Worm (Caenorhabditis elegans) whole organism, L1 larva: ENCODE measurements around the gene srh-100.

Experiments used
- C16A3.4 ChIP-seq: fragments of 150-350 bp; optimal IDR thresholded peaks from 2 replicates; lab custom pipeline; 2014; ENCODE audit warnings: missing biosample characterization, missing genetic modification characterization
- C34B4.2 ChIP-seq: sonication (generic microtip); optimal IDR thresholded peaks from 2 replicates; lab custom pipeline; 2017; ENCODE audit warnings: mild to moderate bottlenecking, missing genetic modification characterization, missing compliant biosample characterization
- F16B12.6 ChIP-seq: fragments of 150-350 bp; optimal IDR thresholded peaks from 2 replicates; lab custom pipeline; 2014; ENCODE audit warnings: missing biosample characterization, missing genetic modification characterization
- aly-2 ChIP-seq: fragments of 150-350 bp; optimal IDR thresholded peaks from 2 replicates; lab custom pipeline; 2014; ENCODE audit warnings: missing biosample characterization, missing genetic modification characterization
- blmp-1 ChIP-seq: fragments of 150-350 bp; optimal IDR thresholded peaks from 2 replicates; lab custom pipeline; 2014; ENCODE audit warnings: missing biosample characterization, missing genetic modification characterization
- ces-1 ChIP-seq: fragments of 150-350 bp; optimal IDR thresholded peaks from 2 replicates; lab custom pipeline; 2014; ENCODE audit warnings: missing biosample characterization, missing genetic modification reagents, missing genetic modification characterization
- dpl-1 ChIP-seq, 3 experiments: fragments of 150-350 bp in 2 of 3; sonication (generic microtip) in 1 of 3; optimal IDR thresholded peaks; 2 replicates each; lab custom pipeline; 2014 to 2017; ENCODE audit warnings: missing biosample characterization in 3 of 3, missing genetic modification characterization in 3 of 3, missing genetic modification reagents in 3 of 3
- dsc-1 ChIP-seq: sonication (generic microtip); optimal IDR thresholded peaks from 2 replicates; lab custom pipeline; 2016; ENCODE audit warnings: mild to moderate bottlenecking, missing genetic modification characterization, missing compliant biosample characterization
- efl-1 ChIP-seq, 4 experiments: fragments of 150-350 bp; optimal IDR thresholded peaks in 3 of 4; peaks in 1 of 4; 1 replicate in 1 of 4; 2 replicates in 3 of 4; lab custom pipeline; 2014; ENCODE audit warnings: missing biosample characterization in 2 of 4, missing genetic modification characterization in 2 of 4, missing genetic modification reagents in 2 of 4
- egl-13 ChIP-seq: sonication (generic microtip); optimal IDR thresholded peaks from 2 replicates; lab custom pipeline; 2016; ENCODE audit warnings: missing genotype, missing genetic modification reagents, missing genetic modification characterization, missing compliant biosample characterization
- egl-27 ChIP-seq, 2 experiments: fragments of 150-350 bp in 1 of 2; sonication (generic microtip); optimal IDR thresholded peaks; 3 replicates each; lab custom pipeline; 2017 to 2018; ENCODE audit warnings: missing biosample characterization in 2 of 2, missing genetic modification characterization in 2 of 2, missing genetic modification reagents in 2 of 2
- elt-2 ChIP-seq: sonication (generic microtip); optimal IDR thresholded peaks from 2 replicates; lab custom pipeline; 2016; ENCODE audit warnings: missing genetic modification characterization, mild to moderate bottlenecking, inconsistent platforms, missing compliant biosample characterization, missing genetic modification reagents
- fkh-8 ChIP-seq: sonication (generic microtip); optimal IDR thresholded peaks from 2 replicates; lab custom pipeline; 2016; ENCODE audit warnings: mild to moderate bottlenecking, missing genetic modification characterization, missing compliant biosample characterization
- irx-1 ChIP-seq: sonication (generic microtip); optimal IDR thresholded peaks from 2 replicates; lab custom pipeline; 2016; ENCODE audit warnings: missing genetic modification characterization, missing compliant biosample characterization
- isw-1 ChIP-seq: fragments of 200-800 bp; sonication (Bioruptor generic); IDR thresholded peaks from 2 replicates; pipeline ENCODE4 v1.3.6; 2022; ENCODE audit warnings: missing genetic modification characterization, missing compliant biosample characterization
- jun-1 ChIP-seq: fragments of 150-350 bp; optimal IDR thresholded peaks from 2 replicates; lab custom pipeline; 2014; ENCODE audit warnings: missing biosample characterization, missing genetic modification reagents, missing genetic modification characterization
- lin-14 ChIP-seq: fragments of 200-800 bp; sonication (Bioruptor generic); optimal IDR thresholded peaks from 2 replicates; lab custom pipeline; 2018; ENCODE audit warnings: mild to moderate bottlenecking, missing genetic modification characterization, moderate library complexity, missing compliant biosample characterization
- lin-35 ChIP-seq, 2 experiments: fragments of 150-350 bp; optimal IDR thresholded peaks; 2 replicates each; lab custom pipeline; 2014; ENCODE audit warnings: missing biosample characterization in 2 of 2, missing genetic modification characterization in 2 of 2, missing genetic modification reagents in 2 of 2
- mab-9 ChIP-seq: fragments of 200-800 bp; sonication (Bioruptor generic); IDR thresholded peaks from 2 replicates; pipeline ENCODE4 v1.3.6; 2022; ENCODE audit warnings: missing genetic modification reagents, missing genetic modification characterization, missing compliant biosample characterization
- nhr-28 ChIP-seq: fragments of 150-350 bp; optimal IDR thresholded peaks from 2 replicates; lab custom pipeline; 2014; ENCODE audit warnings: missing biosample characterization, missing genetic modification characterization
- nhr-71 ChIP-seq: sonication (generic microtip); optimal IDR thresholded peaks from 2 replicates; lab custom pipeline; 2016; ENCODE audit warnings: mild to moderate bottlenecking, missing genetic modification characterization, moderate library complexity, missing compliant biosample characterization
- nhr-76 ChIP-seq: sonication (generic microtip); optimal IDR thresholded peaks from 2 replicates; lab custom pipeline; 2017; ENCODE audit warnings: missing biosample characterization, missing genetic modification characterization
- nhr-77 ChIP-seq: fragments of 150-350 bp; optimal IDR thresholded peaks from 2 replicates; lab custom pipeline; 2014; ENCODE audit warnings: missing biosample characterization, missing genetic modification characterization
- nhr-84 ChIP-seq: sonication (generic microtip); optimal IDR thresholded peaks from 2 replicates; lab custom pipeline; 2017; ENCODE audit warnings: missing biosample characterization, missing genetic modification characterization
- nhr-85 ChIP-seq: sonication (generic microtip); peaks from one replicate; lab custom pipeline; 2016; ENCODE audit warnings: missing genetic modification characterization, inconsistent platforms, missing compliant biosample characterization
- nhr-90 ChIP-seq: sonication (generic microtip); optimal IDR thresholded peaks from 2 replicates; lab custom pipeline; 2016; ENCODE audit warnings: mild to moderate bottlenecking, missing genetic modification characterization, missing compliant biosample characterization; ENCODE audit not compliant: poor library complexity
- skn-1 ChIP-seq: fragments of 150-350 bp; optimal IDR thresholded peaks from 2 replicates; lab custom pipeline; 2014; ENCODE audit warnings: missing biosample characterization, missing genetic modification characterization
- sup-37 ChIP-seq: fragments of 200-800 bp; sonication (Bioruptor generic); optimal IDR thresholded peaks from 2 replicates; lab custom pipeline; 2018; ENCODE audit warnings: mild to moderate bottlenecking, missing genetic modification characterization, missing compliant biosample characterization
- tbx-2 ChIP-seq: sonication (generic microtip); optimal IDR thresholded peaks from 2 replicates; lab custom pipeline; 2016; ENCODE audit warnings: missing genetic modification characterization, missing compliant biosample characterization
- unc-130 ChIP-seq: fragments of 150-350 bp; optimal IDR thresholded peaks from 2 replicates; lab custom pipeline; 2017; ENCODE audit warnings: missing biosample characterization, missing genetic modification characterization, inconsistent platforms
- unc-30 ChIP-seq: sonication (generic microtip); optimal IDR thresholded peaks from 2 replicates; lab custom pipeline; 2017; ENCODE audit warnings: missing biosample characterization, missing genetic modification characterization
- unc-62 ChIP-seq: fragments of 150-350 bp; optimal IDR thresholded peaks from 2 replicates; lab custom pipeline; 2014; ENCODE audit warnings: missing biosample characterization, missing genetic modification reagents, missing genetic modification characterization
- zag-1 ChIP-seq: fragments of 150-350 bp; optimal IDR thresholded peaks from 2 replicates; lab custom pipeline; 2014; ENCODE audit warnings: missing biosample characterization, missing genetic modification characterization

Gene srh-100

DNA sequence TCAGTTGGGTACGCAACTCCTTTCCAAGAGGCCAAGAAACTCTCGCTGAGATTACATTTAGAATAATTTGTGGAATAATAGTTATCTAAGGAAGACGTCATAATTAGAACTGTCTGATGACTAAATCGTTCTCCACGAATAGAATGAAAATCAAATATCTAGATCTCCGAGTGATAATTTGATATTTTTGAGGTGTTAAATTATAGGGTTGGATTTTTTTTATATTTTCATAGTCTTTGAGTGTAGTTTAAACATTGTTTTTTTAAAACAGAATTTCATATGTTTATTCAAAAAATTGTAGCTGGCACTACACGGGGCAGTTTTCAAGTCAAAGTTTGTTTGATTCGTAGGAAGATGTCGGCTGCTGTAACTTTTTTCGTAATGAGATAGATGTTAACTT is 2.0 kb upstream of the srh-100 start, which contains the start of gene srh-99:
Gene srh-99, minus strand, starts transcription at position 101 of the 400 bp plus-strand sequence.
- no peak for TF ChIP-seq unc-30 (tag; lab: Kevin White, UChicago)

ce11 chrII:3711047-3711446 is 3.4 kb downstream of the srh-100 start, which contains the start of gene fbxc-53:
fbxc-53 (plus strand) TSS chrII:3711291.
- no peak for TF ChIP-seq isw-1 (GFP tag; lab: Robert Waterston, UW)
- TF ChIP-seq F16B12.6 (tag; lab: Kevin White, UChicago): no peak
- no peak for TF ChIP-seq C34B4.2
- TF ChIP-seq dsc-1: peak; percentile 77
- TF ChIP-seq egl-13 (tag; lab: Kevin White, UChicago): no peak
- TF ChIP-seq irx-1 (tag; lab: Kevin White, UChicago): no peak
- no peak for TF ChIP-seq mab-9
- TF ChIP-seq fkh-8 (tag; lab: Kevin White, UChicago): peak; percentile 45
- no peak for TF ChIP-seq elt-2 (tag; lab: Kevin White, UChicago)
- no peak for TF ChIP-seq nhr-85 (tag; lab: Kevin White, UChicago)

ce11 chrII:3709255-3709654 is 5.2 kb downstream of the srh-100 start, which contains the start of gene srx-110:
srx-110 (plus strand) TSS chrII:3709555.
- TF ChIP-seq lin-14 (GFP tag; lab: Kevin White, UChicago) (no peak), C16A3.4 (tag; lab: Kevin White, UChicago) (no peak), unc-130 (no peak), nhr-77 (tag; lab: Kevin White, UChicago) (no peak), nhr-76 (tag; lab: Kevin White, UChicago) (no peak)

ce11 chrII:3705320-3705719 is 9.2 kb downstream of the srh-100 start, which contains the start of gene srx-108:
srx-108 (plus strand) TSS chrII:3705620.
- no peak for TF ChIP-seq unc-62 (GFP tag; lab: Kevin White, UChicago)
- no peak for TF ChIP-seq ces-1
- no peak for TF ChIP-seq efl-1 (optimal IDR thresholded peaks at IDR 0.05; lab: Kevin White, UChicago)
- TF ChIP-seq efl-1 (GFP tag; optimal IDR thresholded peaks at IDR 0.05 in 1 of 2; lab: Kevin White, UChicago): peak in 1 of 2 experiments; percentile 54
- no peak for TF ChIP-seq dpl-1 (GFP tag; optimal IDR thresholded peaks at IDR 0.05; lab: Kevin White, UChicago)
- no peak for TF ChIP-seq aly-2

ce11 chrII:3701305-3701704 is 13.2 kb downstream of the srh-100 start, which contains the start of gene srx-105:
srx-105 (minus strand) TSS chrII:3701405.
- no peak for TF ChIP-seq jun-1
- no peak for TF ChIP-seq egl-27 (tag; optimal IDR thresholded peaks at IDR 0.05; lab: Kevin White, UChicago)

DNA sequence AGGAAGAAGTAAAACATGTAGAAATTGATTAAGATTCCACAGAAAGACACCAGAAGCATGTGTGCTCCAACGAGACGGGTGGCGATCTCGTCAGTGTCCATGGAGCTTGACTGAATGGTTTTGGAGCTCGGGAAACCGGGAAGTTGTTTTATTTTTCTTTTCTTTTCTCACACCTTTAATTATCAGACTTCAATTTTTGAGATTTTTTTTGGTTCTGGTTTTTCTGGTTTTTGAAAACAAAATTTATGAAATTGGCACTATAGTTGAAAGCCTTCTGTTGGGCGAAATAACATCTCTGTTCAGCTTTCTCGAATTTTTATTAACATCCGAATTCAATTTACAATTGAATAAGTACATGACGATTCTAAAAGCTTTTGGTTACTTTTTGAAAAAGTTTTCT is 14.9 kb downstream of the srh-100 start, which contains the start of gene srx-104:
Gene srx-104, minus strand, starts transcription at position 101 of the 400 bp plus-strand sequence.
- TF ChIP-seq zag-1: no peak
- TF ChIP-seq nhr-71 (tag; lab: Kevin White, UChicago): no peak
- no peak for TF ChIP-seq aly-2
- no peak for TF ChIP-seq jun-1
- TF ChIP-seq nhr-90 (tag; lab: Kevin White, UChicago): no peak
- no peak for TF ChIP-seq skn-1 (tag; lab: Kevin White, UChicago)
- no peak for TF ChIP-seq egl-13 (tag; lab: Kevin White, UChicago)
- no peak for TF ChIP-seq C34B4.2
- no peak for TF ChIP-seq unc-62 (GFP tag; lab: Kevin White, UChicago)
- no peak for TF ChIP-seq lin-35 (GFP tag; optimal IDR thresholded peaks at IDR 0.05; lab: Kevin White, UChicago)
- no peak for TF ChIP-seq nhr-28 (tag; lab: Kevin White, UChicago)
- TF ChIP-seq blmp-1 (tag; lab: Kevin White, UChicago): no peak
- TF ChIP-seq nhr-84: no peak
- no peak for TF ChIP-seq tbx-2
- TF ChIP-seq dsc-1: no peak
- no peak for TF ChIP-seq sup-37 (GFP tag; lab: Kevin White, UChicago)
- TF ChIP-seq C16A3.4 (tag; lab: Kevin White, UChicago): no peak
- TF ChIP-seq nhr-76 (tag; lab: Kevin White, UChicago): no peak
